Fruit fly (Drosophila melanogaster): ENCODE data around the gene BBS5.

The BBS5 gene

dm6 chr3R:4804126-4804649, 11.9 kb upstream of the BBS5 start (continued):
- no peak for TF ChIP-seq Atf3 (GFP tag; optimal IDR thresholded peaks at IDR 0.05)
- TF ChIP-seq corto (GFP tag; optimal IDR thresholded peaks at IDR 0.05) = no peak
- TF ChIP-seq Xrp1 (GFP tag; IDR thresholded peaks at IDR 0.05) = peak; percentile 48; the same call in 1 of the 2 replicates

dm6 chr3R:4804828-4805707, 11.1 kb upstream of the BBS5 start:
- TF ChIP-seq Bdp1 (GFP tag; optimal IDR thresholded peaks at IDR 0.05) = no peak
- peak; percentile 43 for TF ChIP-seq scrt (GFP tag; optimal IDR thresholded peaks at IDR 0.05)
- TF ChIP-seq CG2199 (GFP tag; IDR thresholded peaks at IDR 0.05) = peak; percentile 91
- no peak for TF ChIP-seq maf-S (GFP tag; optimal IDR thresholded peaks at IDR 0.05)
- peak; percentile 48 for TF ChIP-seq ttk (GFP tag; IDR thresholded peaks at IDR 0.05)
- TF ChIP-seq Neu2 (GFP tag; optimal IDR thresholded peaks at IDR 0.05; ENCODE audit: borderline replicate concordance) = no peak
- no peak for TF ChIP-seq emc (GFP tag; optimal IDR thresholded peaks at IDR 0.05)
- no peak for TF ChIP-seq nom (GFP tag; optimal IDR thresholded peaks at IDR 0.05)
- no peak for TF ChIP-seq pho (GFP tag; optimal IDR thresholded peaks at IDR 0.05)
- TF ChIP-seq CG8281 (tag; optimal IDR thresholded peaks at IDR 0.05) = peak; percentile 11
- no peak for TF ChIP-seq schlank (tag; optimal IDR thresholded peaks at IDR 0.05)
- TF ChIP-seq phol (tag; optimal IDR thresholded peaks at IDR 0.05) = peak; percentile 78
- 0 out of 2 replicates have a peak, but pooled peaks have one; percentile 8 for TF ChIP-seq ato (GFP tag; IDR thresholded peaks at IDR 0.05; ENCODE audit: partially characterized antibody)
- no peak for TF ChIP-seq NC2β (GFP tag; optimal IDR thresholded peaks at IDR 0.05)
- peak; percentile 81 for TF ChIP-seq grau (tag; optimal IDR thresholded peaks at IDR 0.05)
- peak; percentile 18 for TF ChIP-seq CG2120 (GFP tag; optimal IDR thresholded peaks at IDR 0.05)
- TF ChIP-seq CG3726 (GFP tag; IDR thresholded peaks at IDR 0.05) = no peak
- TF ChIP-seq CG1602 (GFP tag; optimal IDR thresholded peaks at IDR 0.05) = peak; percentile 60
- no peak for TF ChIP-seq hth (optimal IDR thresholded peaks at IDR 0.05)
- TF ChIP-seq CG10431 (GFP tag; optimal IDR thresholded peaks at IDR 0.05) = peak; percentile 43
- no peak for TF ChIP-seq prd (optimal IDR thresholded peaks at IDR 0.05)
- TF ChIP-seq prd (GFP tag; IDR thresholded peaks at IDR 0.05) = peak; percentile 55
- TF ChIP-seq bsh (GFP tag; optimal IDR thresholded peaks at IDR 0.05) = peak in 1 of 2 experiments; percentile 80
- no peak for TF ChIP-seq ac (GFP tag; optimal IDR thresholded peaks at IDR 0.05)
- peak; percentile 15 for TF ChIP-seq D19B (GFP tag; optimal IDR thresholded peaks at IDR 0.05)
- peak; percentile 71 for TF ChIP-seq CG14710 (tag; optimal IDR thresholded peaks at IDR 0.05)
- peak; percentile 42 for TF ChIP-seq CG17328 (GFP tag; IDR thresholded peaks at IDR 0.05)
- TF ChIP-seq Xbp1 (GFP tag; optimal IDR thresholded peaks at IDR 0.05) = peak; percentile 27
- peak in 1 of 2 experiments; percentile 20 for TF ChIP-seq Eip74EF (GFP tag; optimal IDR thresholded peaks at IDR 0.05)
- no peak for TF ChIP-seq Usf (GFP tag; optimal IDR thresholded peaks at IDR 0.05)
- peak; percentile 45 for TF ChIP-seq caup (GFP tag; optimal IDR thresholded peaks at IDR 0.05; ENCODE audit: severe bottlenecking)
- TF ChIP-seq CG10321 (GFP tag; IDR thresholded peaks at IDR 0.05) = peak; percentile 70
- TF ChIP-seq zfh2 (GFP tag; optimal IDR thresholded peaks at IDR 0.05) = no peak
- no peak for TF ChIP-seq cad (GFP tag; optimal IDR thresholded peaks at IDR 0.05)
- TF ChIP-seq kah (GFP tag; optimal IDR thresholded peaks at IDR 0.05) = peak; percentile 60
- TF ChIP-seq dm (GFP tag; optimal IDR thresholded peaks at IDR 0.05) = peak; percentile 14
- TF ChIP-seq sens (GFP tag) = peak; percentile 71
- TF ChIP-seq slp2 (GFP tag; optimal IDR thresholded peaks at IDR 0.05) = no peak
- peak; percentile 40; the same call in 1 of the 2 replicates for TF ChIP-seq CG11085 (GFP tag; IDR thresholded peaks at IDR 0.05)
- no peak for TF ChIP-seq Dfd (GFP tag; optimal IDR thresholded peaks at IDR 0.05)
- TF ChIP-seq CG17568 (GFP tag; optimal IDR thresholded peaks at IDR 0.05) = peak; percentile 28
- TF ChIP-seq dan (GFP tag; IDR thresholded peaks at IDR 0.05) = no peak
- TF ChIP-seq Rx (GFP tag; IDR thresholded peaks at IDR 0.05) = 0 out of 2 replicates have a peak, but pooled peaks have one; percentile 7
- TF ChIP-seq chm (GFP tag; IDR thresholded peaks at IDR 0.05) = peak; percentile 30; the same call in 1 of the 2 replicates
